Fruit fly (Drosophila melanogaster) whole organism: ENCODE measurements around the gene N.

ENCODE experiments used
- Dll ChIP-seq: fragments of >200 bp; optimal IDR thresholded peaks from 2 replicates; lab custom pipeline; 2017
- EcR ChIP-seq, 2 experiments: fragments of >200 bp; optimal IDR thresholded peaks; 2 replicates each; lab custom pipeline; 2017; ENCODE audit warnings: missing biosample characterization in 2 of 2, missing genetic modification characterization in 2 of 2, missing genetic modification reagents in 2 of 2

DNA sequence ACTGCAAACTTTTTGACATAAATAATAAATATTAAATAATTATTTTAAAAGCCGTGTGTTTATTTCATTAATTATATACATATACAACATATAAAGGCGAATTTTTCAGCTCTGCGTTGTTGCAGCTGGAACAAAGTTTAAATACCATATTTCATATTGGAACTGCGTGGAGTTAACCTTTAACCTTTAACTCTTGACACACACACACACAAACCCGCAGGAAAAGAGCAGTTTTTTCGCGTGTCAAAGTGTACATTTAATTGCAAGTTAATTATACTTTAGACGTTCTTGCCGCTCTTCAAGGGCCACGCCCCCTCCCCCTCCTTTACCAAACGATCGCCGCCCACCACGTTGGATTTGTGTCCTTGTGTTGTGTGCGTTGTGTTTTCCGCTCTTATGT, 37.5 kb downstream of the N start:
- no peak for TF ChIP-seq Dll (lab: Kevin White, UChicago)
- TF ChIP-seq EcR (GFP tag; optimal IDR thresholded peaks at IDR 0.05; lab: Kevin White, UChicago) = no peak
